Worm (Caenorhabditis elegans) whole organism, midembryonic: ENCODE results near the gene T28B11.1.

Experiments
- T22C8.4 ChIP-seq: fragments of 200-800 bp; sonication (Bioruptor generic); IDR thresholded peaks from 2 replicates; pipeline ENCODE4 v1.3.6; 2022; ENCODE audit warnings: missing genetic modification characterization, missing compliant biosample characterization
- cog-1 ChIP-seq: sonication (generic microtip); optimal IDR thresholded peaks from 2 replicates; lab custom pipeline; 2016; ENCODE audit warnings: missing genetic modification characterization, missing compliant biosample characterization
- flt-1 ChIP-seq: fragments of 200-800 bp; sonication (Bioruptor generic); IDR thresholded peaks from 2 replicates; pipeline ENCODE4 v1.3.6; 2022; ENCODE audit warnings: missing genetic modification characterization, missing compliant biosample characterization
- klf-2 ChIP-seq: fragments of 200-800 bp; sonication (Bioruptor generic); conservative IDR thresholded peaks from 2 replicates; pipeline ENCODE4 v1.3.6; 2022; ENCODE audit warnings: missing genetic modification reagents, missing genetic modification characterization, missing compliant biosample characterization
- med-1 ChIP-seq: sonication (generic microtip); optimal IDR thresholded peaks from 2 replicates; lab custom pipeline; 2017; ENCODE audit warnings: missing genetic modification characterization, mild to moderate bottlenecking, missing compliant biosample characterization, antibody characterized with exemption, missing genetic modification reagents; ENCODE audit not compliant: insufficient read depth
- ref-1 ChIP-seq: fragments of 200-800 bp; sonication (Bioruptor generic); conservative IDR thresholded peaks from 2 replicates; pipeline ENCODE4 v1.3.6; 2022; ENCODE audit warnings: missing genetic modification reagents, missing genetic modification characterization, missing compliant biosample characterization
- tab-1 ChIP-seq: fragments of 200-800 bp; sonication (Bioruptor generic); IDR thresholded peaks from 2 replicates; pipeline ENCODE4 v1.3.6; 2022; ENCODE audit warnings: missing genetic modification characterization, missing compliant biosample characterization
- ztf-23 ChIP-seq: fragments of 200-800 bp; sonication (Bioruptor generic); IDR thresholded peaks from 2 replicates; pipeline ENCODE4 v1.3.6; 2022; ENCODE audit warnings: missing genetic modification reagents, missing genetic modification characterization, missing compliant biosample characterization
- ztf-29 ChIP-seq: fragments of 200-800 bp; sonication (Bioruptor generic); IDR thresholded peaks from 2 replicates; pipeline ENCODE4 v1.3.6; 2022; ENCODE audit warnings: missing genetic modification reagents, missing genetic modification characterization, missing compliant biosample characterization

T28B11.1 gene

ce11 chrV:10679990-10680602 is 52.1 kb downstream of the T28B11.1 start:
- TF ChIP-seq ztf-23 (GFP tag; lab: Robert Waterston, UW) (no peak), tab-1 (GFP tag; lab: Robert Waterston, UW) (no peak), cog-1 (tag; lab: Kevin White, UChicago) (no peak), ztf-29 (GFP tag; lab: Robert Waterston, UW) (no peak), T22C8.4 (GFP tag; lab: Robert Waterston, UW) (no peak), ref-1 (GFP tag; lab: Robert Waterston, UW) (no peak)

- TF ChIP-seq klf-2 (no peak), cog-1 (tag; lab: Kevin White, UChicago) (no peak), flt-1 (GFP tag; lab: Robert Waterston, UW) (no peak), ztf-23 (GFP tag; lab: Robert Waterston, UW) (no peak), tab-1 (GFP tag; lab: Robert Waterston, UW) (no peak), ztf-29 (GFP tag; lab: Robert Waterston, UW) (no peak), T22C8.4 (GFP tag; lab: Robert Waterston, UW) (no peak), med-1 (GFP tag; lab: Kevin White, UChicago) (no peak), ref-1 (GFP tag; lab: Robert Waterston, UW) (no peak)
These were observed 53.1 kb downstream of the T28B11.1 start for ce11 chrV:10679080-10679479.

- TF ChIP-seq ztf-29 (GFP tag; lab: Robert Waterston, UW): no peak
These were observed 54.8 kb downstream of the T28B11.1 start for ce11 chrV:10677459-10677858.

ce11 chrV:10675978-10676377 is 56.2 kb downstream of the T28B11.1 start:
- TF ChIP-seq tab-1 (GFP tag; lab: Robert Waterston, UW): no peak
- TF ChIP-seq flt-1 (GFP tag; lab: Robert Waterston, UW): no peak
- no peak for TF ChIP-seq ztf-29 (GFP tag; lab: Robert Waterston, UW)
- TF ChIP-seq ztf-23 (GFP tag; lab: Robert Waterston, UW): no peak
- no peak for TF ChIP-seq med-1 (GFP tag; lab: Kevin White, UChicago)
- no peak for TF ChIP-seq klf-2
- TF ChIP-seq cog-1 (tag; lab: Kevin White, UChicago): no peak
- no peak for TF ChIP-seq T22C8.4 (GFP tag; lab: Robert Waterston, UW)
- no peak for TF ChIP-seq ref-1 (GFP tag; lab: Robert Waterston, UW)

- no peak for TF ChIP-seq flt-1 (GFP tag; lab: Robert Waterston, UW)
- no peak for TF ChIP-seq ztf-29 (GFP tag; lab: Robert Waterston, UW)
- TF ChIP-seq T22C8.4 (GFP tag; lab: Robert Waterston, UW): no peak
- no peak for TF ChIP-seq med-1 (GFP tag; lab: Kevin White, UChicago)
- TF ChIP-seq ref-1 (GFP tag; lab: Robert Waterston, UW): no peak
- TF ChIP-seq cog-1 (tag; lab: Kevin White, UChicago): no peak
- TF ChIP-seq klf-2: no peak
- TF ChIP-seq ztf-23 (GFP tag; lab: Robert Waterston, UW): no peak
- TF ChIP-seq tab-1 (GFP tag; lab: Robert Waterston, UW): no peak
These were observed 59.6 kb downstream of the T28B11.1 start for ce11 chrV:10672601-10673000.

- TF ChIP-seq ztf-29 (GFP tag; lab: Robert Waterston, UW): no peak
- TF ChIP-seq ztf-23 (GFP tag; lab: Robert Waterston, UW): no peak
- no peak for TF ChIP-seq tab-1 (GFP tag; lab: Robert Waterston, UW)
- TF ChIP-seq T22C8.4 (GFP tag; lab: Robert Waterston, UW): no peak
- TF ChIP-seq klf-2: no peak
- TF ChIP-seq ref-1 (GFP tag; lab: Robert Waterston, UW): no peak
These were observed 60.6 kb downstream of the T28B11.1 start, which contains the start of gene ceh-22 for ce11 chrV:10671618-10672017. Gene ceh-22, plus strand, starts transcription at chrV:10671918.

ce11 chrV:10670817-10671216 is 61.4 kb downstream of the T28B11.1 start:
- TF ChIP-seq ref-1 (GFP tag; lab: Robert Waterston, UW): no peak
- no peak for TF ChIP-seq ztf-29 (GFP tag; lab: Robert Waterston, UW)
- TF ChIP-seq klf-2: no peak
- no peak for TF ChIP-seq cog-1 (tag; lab: Kevin White, UChicago)
- TF ChIP-seq ztf-23 (GFP tag; lab: Robert Waterston, UW): no peak
- no peak for TF ChIP-seq med-1 (GFP tag; lab: Kevin White, UChicago)
- TF ChIP-seq tab-1 (GFP tag; lab: Robert Waterston, UW): no peak
- TF ChIP-seq T22C8.4 (GFP tag; lab: Robert Waterston, UW): no peak
- no peak for TF ChIP-seq flt-1 (GFP tag; lab: Robert Waterston, UW)

- TF ChIP-seq flt-1 (GFP tag; lab: Robert Waterston, UW): no peak
These were observed 64.9 kb downstream of the T28B11.1 start, which contains the start of gene twk-12 for ce11 chrV:10667284-10667683. Gene twk-12, plus strand, starts transcription at chrV:10667584.

ce11 chrV:10664271-10664670 is 68.0 kb downstream of the T28B11.1 start:
- TF ChIP-seq flt-1 (GFP tag; lab: Robert Waterston, UW) (no peak), cog-1 (tag; lab: Kevin White, UChicago) (no peak), ztf-23 (GFP tag; lab: Robert Waterston, UW) (no peak), tab-1 (GFP tag; lab: Robert Waterston, UW) (no peak), T22C8.4 (GFP tag; lab: Robert Waterston, UW) (no peak), med-1 (GFP tag; lab: Kevin White, UChicago) (no peak), ztf-29 (GFP tag; lab: Robert Waterston, UW) (no peak), ref-1 (GFP tag; lab: Robert Waterston, UW) (no peak), klf-2 (no peak)
